Worm (Caenorhabditis elegans) whole organism, L2 larva: ENCODE results near the gene Y77E11A.8.

ENCODE experiments used
- R02D3.7 ChIP-seq: fragments of 150-350 bp; optimal IDR thresholded peaks from 2 replicates; lab custom pipeline; 2014; ENCODE audit warnings: missing biosample characterization, missing genetic modification characterization
- ZK546.5 ChIP-seq: sonication (generic microtip); optimal IDR thresholded peaks from 2 replicates; lab custom pipeline; 2017; ENCODE audit warnings: missing biosample characterization, missing genetic modification characterization
- alr-1 ChIP-seq: fragments of 150-350 bp; optimal IDR thresholded peaks from 2 replicates; lab custom pipeline; 2014; ENCODE audit warnings: missing biosample characterization, missing genetic modification characterization
- ceh-82 ChIP-seq: fragments of 150-350 bp; optimal IDR thresholded peaks from 2 replicates; lab custom pipeline; 2014; ENCODE audit warnings: missing biosample characterization, missing genetic modification characterization
- egl-27 ChIP-seq: sonication (generic microtip); optimal IDR thresholded peaks from 3 replicates; lab custom pipeline; 2017; ENCODE audit warnings: missing biosample characterization, missing genetic modification reagents, missing genetic modification characterization
- mdl-1 ChIP-seq, 2 experiments: fragments of 150-350 bp in 1 of 2; sonication (generic microtip) in 1 of 2; optimal IDR thresholded peaks; 2 replicates each; lab custom pipeline; 2017; ENCODE audit warnings: missing biosample characterization in 2 of 2, missing genetic modification characterization in 2 of 2
- nhr-12 ChIP-seq: fragments of 150-350 bp; optimal IDR thresholded peaks from 2 replicates; lab custom pipeline; 2014; ENCODE audit warnings: missing biosample characterization, missing genetic modification characterization
- skn-1 ChIP-seq: sonication (generic microtip); optimal IDR thresholded peaks from 2 replicates; lab custom pipeline; 2017; ENCODE audit warnings: missing biosample characterization, missing genetic modification characterization
- unc-62 ChIP-seq: fragments of 150-350 bp; optimal IDR thresholded peaks from 2 replicates; lab custom pipeline; 2014; ENCODE audit warnings: missing biosample characterization, missing genetic modification reagents, missing genetic modification characterization
- ztf-4 ChIP-seq: fragments of 150-350 bp; optimal IDR thresholded peaks from 2 replicates; lab custom pipeline; 2014; ENCODE audit warnings: missing biosample characterization, missing genetic modification characterization

ce11 chrIV:1409941-1410340 lies 14.9 kb downstream of the Y77E11A.8 start, which contains the start of gene rpc-11:
- TF ChIP-seq alr-1 (tag; lab: Kevin White, UChicago) (no peak), ztf-4 (tag; lab: Kevin White, UChicago) (no peak), R02D3.7 (tag; lab: Kevin White, UChicago) (no peak), ZK546.5 (no peak), unc-62 (GFP tag; lab: Kevin White, UChicago) (no peak), ceh-82 (no peak), egl-27 (tag; lab: Kevin White, UChicago) (no peak), nhr-12 (tag; lab: Kevin White, UChicago) (no peak), mdl-1 (tag; optimal IDR thresholded peaks at IDR 0.05; lab: Kevin White, UChicago) (no peak), skn-1 (tag; lab: Kevin White, UChicago) (no peak)
